Worm (Caenorhabditis elegans) whole organism, late embryonic: ENCODE measurements around the gene pqn-75.

Experiments
- ama-1 ChIP-seq: fragments of 150-350 bp; optimal IDR thresholded peaks from 2 replicates; lab custom pipeline; 2014
- ceh-48 ChIP-seq: sonication (generic microtip); optimal IDR thresholded peaks from 2 replicates; lab custom pipeline; 2016; ENCODE audit warnings: missing genetic modification characterization, inconsistent platforms, missing compliant biosample characterization
- ceh-9 ChIP-seq: sonication (generic microtip); optimal IDR thresholded peaks from 2 replicates; lab custom pipeline; 2016; ENCODE audit warnings: mild to moderate bottlenecking, missing genetic modification characterization, inconsistent platforms, missing compliant biosample characterization
- elt-2 ChIP-seq: sonication (generic microtip); optimal IDR thresholded peaks from 2 replicates; lab custom pipeline; 2016; ENCODE audit warnings: missing genetic modification reagents, missing genetic modification characterization, missing compliant biosample characterization
- eyg-1 ChIP-seq: sonication (generic microtip); optimal IDR thresholded peaks from 2 replicates; lab custom pipeline; 2016; ENCODE audit warnings: missing genotype, missing genetic modification characterization, missing compliant biosample characterization
- hlh-13 ChIP-seq: fragments of 200-800 bp; sonication (Bioruptor generic); optimal IDR thresholded peaks from 2 replicates; lab custom pipeline; 2018; ENCODE audit warnings: mild to moderate bottlenecking, missing genetic modification characterization, missing compliant biosample characterization
- nfya-1 ChIP-seq: sonication (generic microtip); optimal IDR thresholded peaks from 2 replicates; lab custom pipeline; 2017; ENCODE audit warnings: missing genetic modification characterization, mild to moderate bottlenecking, missing compliant biosample characterization, antibody characterized with exemption, moderate library complexity
- nhr-11 ChIP-seq: fragments of 150-350 bp; optimal IDR thresholded peaks from 2 replicates; lab custom pipeline; 2014; ENCODE audit warnings: missing biosample characterization, missing genetic modification characterization
- pqm-1 ChIP-seq: sonication (generic microtip); optimal IDR thresholded peaks from 2 replicates; lab custom pipeline; 2016; ENCODE audit warnings: missing genetic modification characterization, missing compliant biosample characterization
- ttx-3 ChIP-seq: sonication (generic microtip); optimal IDR thresholded peaks from 2 replicates; lab custom pipeline; 2016; ENCODE audit warnings: missing genetic modification reagents, missing genetic modification characterization, missing compliant biosample characterization
- unc-86 ChIP-seq: sonication (generic microtip); optimal IDR thresholded peaks from 2 replicates; lab custom pipeline; 2016; ENCODE audit warnings: missing genetic modification characterization, missing compliant biosample characterization

DNA sequence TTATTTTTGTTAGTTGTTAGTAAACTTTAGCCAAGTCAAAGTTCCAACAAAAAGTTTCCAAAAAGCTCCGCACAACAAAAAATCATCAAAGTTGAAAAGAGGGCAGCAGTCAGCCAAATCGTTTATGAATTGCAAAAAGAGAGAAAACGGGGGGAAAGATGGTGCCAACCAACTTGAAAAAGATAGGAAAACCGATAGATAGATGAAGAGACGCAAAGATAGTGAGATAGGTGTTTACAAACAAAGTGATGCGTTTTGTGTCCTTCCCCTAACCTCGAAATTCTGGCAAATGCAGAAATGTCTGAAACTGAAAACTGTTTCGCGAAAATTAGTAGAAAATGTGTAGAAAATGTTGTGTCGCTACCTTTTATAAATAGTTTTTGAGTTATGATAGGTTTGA lies 38.6 kb upstream of the pqn-75 start:
- TF ChIP-seq eyg-1 (tag; lab: Kevin White, UChicago): no peak
- TF ChIP-seq ceh-9: no peak
- no peak for TF ChIP-seq hlh-13 (GFP tag; lab: Kevin White, UChicago)
- no peak for TF ChIP-seq ttx-3 (tag; lab: Kevin White, UChicago)
- TF ChIP-seq pqm-1 (tag; lab: Kevin White, UChicago): no peak
- no peak for TF ChIP-seq ama-1 (lab: Kevin White, UChicago)
- TF ChIP-seq nfya-1 (tag; lab: Kevin White, UChicago): no peak
- TF ChIP-seq unc-86 (tag; lab: Kevin White, UChicago): no peak
- no peak for TF ChIP-seq ceh-48 (tag; lab: Kevin White, UChicago)
- no peak for TF ChIP-seq nhr-11 (tag; lab: Kevin White, UChicago)
- TF ChIP-seq elt-2 (tag; lab: Kevin White, UChicago): no peak
